Fruit fly (Drosophila melanogaster) whole organism, embryonic: Measurements from ENCODE around the gene L2HGDH.

Experiments
- ATbp ChIP-seq: fragments of 200-800 bp; sonication (Bioruptor generic); optimal IDR thresholded peaks from 2 replicates; lab custom pipeline; 2017; ENCODE audit warnings: missing biosample characterization, mild to moderate bottlenecking, missing genetic modification characterization, missing genetic modification reagents
- Bgb ChIP-seq: fragments of 200-800 bp; sonication (Bioruptor generic); IDR thresholded peaks from 2 replicates; pipeline ENCODE4 v1.3.6; 2022; ENCODE audit warnings: missing biosample characterization, missing genetic modification characterization; ENCODE audit not compliant: partially characterized antibody
- Blimp-1 ChIP-seq: fragments of 200-800 bp; sonication (Bioruptor generic); optimal IDR thresholded peaks from 3 replicates; lab custom pipeline; 2018; ENCODE audit warnings: missing biosample characterization, missing genetic modification characterization, mild to moderate bottlenecking, moderate library complexity, missing genetic modification reagents
- CG10366 ChIP-seq: fragments of 200-800 bp; sonication (Bioruptor generic); IDR thresholded peaks from 2 replicates; pipeline ENCODE4 v1.3.6; 2022; ENCODE audit warnings: missing biosample characterization, missing genetic modification characterization
- CG10431 ChIP-seq: fragments of 200-800 bp; sonication (Bioruptor generic); optimal IDR thresholded peaks from 3 replicates; lab custom pipeline; 2018; ENCODE audit warnings: missing biosample characterization, mild to moderate bottlenecking, missing genetic modification characterization
- CG13894 ChIP-seq: fragments of 200-800 bp; sonication (Bioruptor generic); optimal IDR thresholded peaks from 3 replicates; lab custom pipeline; 2018; ENCODE audit warnings: missing biosample characterization, mild to moderate bottlenecking, missing genetic modification characterization, moderate library complexity
- CG14050 ChIP-seq: fragments of 200-800 bp; sonication (Bioruptor generic); IDR thresholded peaks from 3 replicates; pipeline ENCODE4 v1.3.6; 2022; ENCODE audit warnings: missing biosample characterization, missing genetic modification characterization
- CG16779 ChIP-seq: fragments of 200-800 bp; sonication (Bioruptor generic); IDR thresholded peaks from 2 replicates; pipeline ENCODE4 v1.3.6; 2022; ENCODE audit warnings: missing biosample characterization, missing genetic modification characterization
- CG16863 ChIP-seq: fragments of 200-800 bp; sonication (Bioruptor generic); optimal IDR thresholded peaks from 3 replicates; lab custom pipeline; 2016; ENCODE audit warnings: missing biosample characterization, missing genetic modification characterization
- CG17186 ChIP-seq: fragments of 200-800 bp; sonication (Bioruptor generic); optimal IDR thresholded peaks from 3 replicates; lab custom pipeline; 2017; ENCODE audit warnings: missing biosample characterization, missing genetic modification reagents, missing genetic modification characterization
- CG18476 ChIP-seq: fragments of 200-800 bp; sonication (Bioruptor generic); optimal IDR thresholded peaks from 2 replicates; lab custom pipeline; 2016; ENCODE audit warnings: missing biosample characterization, mild to moderate bottlenecking, missing genetic modification characterization
- CG2875 ChIP-seq: fragments of 200-800 bp; sonication (Bioruptor generic); optimal IDR thresholded peaks from 2 replicates; lab custom pipeline; 2017; ENCODE audit warnings: missing biosample characterization, mild to moderate bottlenecking, missing genetic modification characterization, missing genetic modification reagents
- CG4424 ChIP-seq: fragments of 200-800 bp; sonication (Bioruptor generic); optimal IDR thresholded peaks from 3 replicates; lab custom pipeline; 2016; ENCODE audit warnings: missing biosample characterization, missing genetic modification characterization
- CG6765 ChIP-seq: fragments of 200-800 bp; sonication (Bioruptor generic); optimal IDR thresholded peaks from 3 replicates; lab custom pipeline; 2017; ENCODE audit warnings: missing biosample characterization, mild to moderate bottlenecking, missing genetic modification characterization
- CG8388 ChIP-seq: fragments of 200-800 bp; sonication (Bioruptor generic); optimal IDR thresholded peaks from 2 replicates; lab custom pipeline; 2019; ENCODE audit warnings: missing biosample characterization, mild to moderate bottlenecking, missing genetic modification characterization, moderate library complexity
- CG9727 ChIP-seq: fragments of 200-800 bp; sonication (Bioruptor generic); optimal IDR thresholded peaks from 3 replicates; lab custom pipeline; 2017; ENCODE audit warnings: missing biosample characterization, mild to moderate bottlenecking, missing genetic modification characterization
- CG9932 ChIP-seq: fragments of 200-800 bp; sonication (Bioruptor generic); IDR thresholded peaks from 2 replicates; pipeline ENCODE4 v1.3.6; 2022; ENCODE audit warnings: missing biosample characterization, missing genetic modification characterization
- Camta ChIP-seq: fragments of 200-800 bp; sonication (Bioruptor generic); optimal IDR thresholded peaks from 2 replicates; lab custom pipeline; 2016; ENCODE audit warnings: missing biosample characterization, missing genetic modification characterization
- Dll ChIP-seq: fragments of 200-800 bp; sonication (Bioruptor generic); IDR thresholded peaks from 4 replicates; pipeline ENCODE4 v1.3.6; 2022; ENCODE audit warnings: missing biosample characterization, missing genetic modification characterization; ENCODE audit not compliant: partially characterized antibody
- GATAe ChIP-seq: fragments of 200-800 bp; sonication (Bioruptor generic); conservative IDR thresholded peaks from 2 replicates; pipeline ENCODE4 v1.3.6; 2022; ENCODE audit warnings: missing biosample characterization, missing genetic modification characterization
- HHEX ChIP-seq: fragments of 200-800 bp; sonication (Bioruptor generic); optimal IDR thresholded peaks from 3 replicates; lab custom pipeline; 2017; ENCODE audit warnings: missing biosample characterization, mild to moderate bottlenecking, missing genetic modification characterization, missing genetic modification reagents
- Hsf ChIP-seq: fragments of 200-800 bp; sonication (Bioruptor generic); optimal IDR thresholded peaks from 3 replicates; lab custom pipeline; 2016; ENCODE audit warnings: missing biosample characterization, missing genetic modification characterization
- Kr ChIP-seq: fragments of 200-800 bp; sonication (Bioruptor generic); optimal IDR thresholded peaks from 2 replicates; lab custom pipeline; 2017; ENCODE audit warnings: missing biosample characterization, mild to moderate bottlenecking, missing genetic modification characterization
- MESR4 ChIP-seq: fragments of 200-800 bp; sonication (Bioruptor generic); optimal IDR thresholded peaks from 2 replicates; lab custom pipeline; 2018; ENCODE audit warnings: missing biosample characterization, mild to moderate bottlenecking, missing genetic modification characterization, moderate library complexity
- Sox100B ChIP-seq: fragments of 200-800 bp; sonication (Bioruptor generic); optimal IDR thresholded peaks from 3 replicates; lab custom pipeline; 2018; ENCODE audit warnings: missing biosample characterization, mild to moderate bottlenecking, missing genetic modification characterization
- Spps ChIP-seq: fragments of 200-800 bp; sonication (Bioruptor generic); optimal IDR thresholded peaks from 2 replicates; lab custom pipeline; 2018; ENCODE audit warnings: missing biosample characterization, mild to moderate bottlenecking, missing genetic modification characterization
- Sry-δ ChIP-seq: fragments of 200-800 bp; sonication (Bioruptor generic); optimal IDR thresholded peaks from 2 replicates; lab custom pipeline; 2016; ENCODE audit warnings: missing biosample characterization, missing genetic modification characterization
- Trl ChIP-seq, 3 experiments: fragments of >200 bp in 2 of 3; fragments of 200-800 bp in 1 of 3; sonication (Bioruptor generic) in 1 of 3; optimal IDR thresholded peaks; 2 replicates in 1 of 3; 3 replicates in 2 of 3; lab custom pipeline; 2016 to 2017; ENCODE audit warnings: missing biosample characterization in 1 of 3, missing genetic modification characterization in 1 of 3
- YL-1 ChIP-seq: fragments of 200-800 bp; sonication (Bioruptor generic); optimal IDR thresholded peaks from 3 replicates; lab custom pipeline; 2017; ENCODE audit warnings: missing biosample characterization, mild to moderate bottlenecking, missing genetic modification characterization
- cg ChIP-seq: fragments of 200-800 bp; sonication (Bioruptor generic); optimal IDR thresholded peaks from 3 replicates; lab custom pipeline; 2019; ENCODE audit warnings: missing biosample characterization, mild to moderate bottlenecking, missing genetic modification characterization, moderate library complexity
- chinmo ChIP-seq: fragments of 200-800 bp; sonication (Bioruptor generic); IDR thresholded peaks from 4 replicates; pipeline ENCODE4 v1.3.6; 2022; ENCODE audit warnings: missing biosample characterization, missing genetic modification characterization; ENCODE audit not compliant: partially characterized antibody
- chm ChIP-seq: fragments of 200-800 bp; sonication (Bioruptor generic); IDR thresholded peaks from 2 replicates; pipeline ENCODE4 v1.3.6; 2022; ENCODE audit warnings: missing biosample characterization, missing genetic modification characterization
- corto ChIP-seq: fragments of 200-800 bp; sonication (Bioruptor generic); optimal IDR thresholded peaks from 2 replicates; lab custom pipeline; 2016; ENCODE audit warnings: missing biosample characterization, mild to moderate bottlenecking, missing genetic modification characterization, moderate library complexity
- disco-r ChIP-seq: fragments of 200-800 bp; sonication (Bioruptor generic); optimal IDR thresholded peaks from 2 replicates; lab custom pipeline; 2016; ENCODE audit warnings: missing biosample characterization, missing genetic modification characterization
- dpn ChIP-seq, 2 experiments: fragments of 200-800 bp; sonication (Bioruptor generic); optimal IDR thresholded peaks; 3 replicates each; lab custom pipeline; 2016; ENCODE audit warnings: missing biosample characterization in 2 of 2, missing genetic modification characterization in 2 of 2
- en ChIP-seq: fragments of 200-800 bp; sonication (Bioruptor generic); optimal IDR thresholded peaks from 2 replicates; lab custom pipeline; 2016; ENCODE audit warnings: missing biosample characterization, missing genetic modification characterization
- ftz-f1 ChIP-seq: fragments of 200-800 bp; sonication (Bioruptor generic); optimal IDR thresholded peaks from 2 replicates; lab custom pipeline; 2016; ENCODE audit warnings: missing biosample characterization, missing genetic modification characterization
- ind ChIP-seq: fragments of 200-800 bp; sonication (Bioruptor generic); optimal IDR thresholded peaks from 3 replicates; lab custom pipeline; 2016; ENCODE audit warnings: missing biosample characterization, missing genetic modification characterization
- insv ChIP-seq, 2 experiments: fragments of 200-800 bp; sonication (Bioruptor generic); optimal IDR thresholded peaks; 3 replicates each; lab custom pipeline; 2016 to 2018; ENCODE audit warnings: missing biosample characterization in 2 of 2, missing genetic modification characterization in 2 of 2
- inv ChIP-seq: fragments of 200-800 bp; sonication (Bioruptor generic); IDR thresholded peaks from 2 replicates; pipeline ENCODE4 v1.3.6; 2022; ENCODE audit warnings: missing biosample characterization, missing genetic modification characterization; ENCODE audit not compliant: partially characterized antibody
- mld ChIP-seq: fragments of 200-800 bp; sonication (Bioruptor generic); IDR thresholded peaks from 3 replicates; pipeline ENCODE4 v1.3.6; 2022; ENCODE audit warnings: missing biosample characterization, missing genetic modification characterization; ENCODE audit not compliant: partially characterized antibody
- org-1 ChIP-seq: fragments of 200-800 bp; sonication (Bioruptor generic); optimal IDR thresholded peaks from 2 replicates; lab custom pipeline; 2017; ENCODE audit warnings: missing biosample characterization, missing genetic modification characterization
- pho ChIP-seq: fragments of 200-800 bp; sonication (Bioruptor generic); optimal IDR thresholded peaks from 2 replicates; lab custom pipeline; 2016; ENCODE audit warnings: missing biosample characterization, missing genetic modification characterization
- shn ChIP-seq: fragments of 200-800 bp; sonication (Bioruptor generic); optimal IDR thresholded peaks from 3 replicates; lab custom pipeline; 2016; ENCODE audit warnings: missing biosample characterization, missing genetic modification characterization
- sisA ChIP-seq: fragments of 200-800 bp; sonication (Bioruptor generic); IDR thresholded peaks from 2 replicates; pipeline ENCODE4 v1.3.6; 2022; ENCODE audit warnings: missing biosample characterization, missing genetic modification characterization
- trem ChIP-seq: fragments of 200-800 bp; optimal IDR thresholded peaks from 3 replicates; lab custom pipeline; 2019; ENCODE audit warnings: missing biosample characterization, mild to moderate bottlenecking, missing genetic modification characterization, moderate library complexity
- vvl ChIP-seq: fragments of 200-800 bp; sonication (Bioruptor generic); IDR thresholded peaks from 2 replicates; pipeline ENCODE4 v1.3.6; 2022; ENCODE audit warnings: missing biosample characterization, missing genetic modification characterization
- z ChIP-seq: fragments of 200-800 bp; sonication (Bioruptor generic); IDR thresholded peaks from 3 replicates; pipeline ENCODE4 v1.3.6; 2022; ENCODE audit warnings: missing biosample characterization, missing genetic modification characterization

The L2HGDH gene

dm6 chr2L:18968370-18969105, 5.7 kb downstream of the L2HGDH start, which contains the start of the genes Nak and Tango6 (continued):
- TF ChIP-seq z (GFP tag; lab: Robert Waterston, UW) (no peak), YL-1 (peak; percentile 45), Camta (GFP tag; lab: Kevin White, UChicago) (peak; percentile 40), sisA (GFP tag; lab: Robert Waterston, UW) (no peak), CG18476 (GFP tag; lab: Kevin White, UChicago) (peak; percentile 29), org-1 (GFP tag; lab: Kevin White, UChicago) (no peak), Dll (GFP tag; lab: Robert Waterston, UW) (peak; percentile 99), CG10366 (no peak), chm (GFP tag; lab: Robert Waterston, UW) (no peak), CG6765 (no peak), CG8388 (GFP tag; lab: Kevin White, UChicago) (no peak), disco-r (GFP tag; lab: Kevin White, UChicago) (peak; percentile 23), dpn (GFP tag; optimal IDR thresholded peaks at IDR 0.05; lab: Kevin White, UChicago) (peak; percentile 10 to 34), Hsf (GFP tag; lab: Kevin White, UChicago) (peak; percentile 10), pho (GFP tag; lab: Kevin White, UChicago) (peak; percentile 32), CG16779 (GFP tag; lab: Robert Waterston, UW) (no peak), CG13894 (tag; lab: Kevin White, UChicago) (no peak), Sry-δ (GFP tag; lab: Kevin White, UChicago) (peak; percentile 96), corto (GFP tag; lab: Kevin White, UChicago) (no peak), inv (peak; percentile 93), MESR4 (GFP tag; lab: Kevin White, UChicago) (peak; percentile 88), CG2875 (GFP tag; lab: Kevin White, UChicago) (no peak), HHEX (GFP tag; lab: Kevin White, UChicago) (no peak), en (no peak), cg (GFP tag; lab: Kevin White, UChicago) (peak; percentile 87), Sox100B (GFP tag; lab: Kevin White, UChicago) (peak; percentile 13), shn (GFP tag; lab: Kevin White, UChicago) (peak; percentile 23), mld (GFP tag; lab: Robert Waterston, UW) (peak; percentile 88; the same call in 2 of the 3 replicates), Bgb (GFP tag; lab: Robert Waterston, UW) (peak; percentile 87), Blimp-1 (GFP tag; lab: Kevin White, UChicago) (peak; percentile 54), vvl (GFP tag; lab: Robert Waterston, UW) (0 out of 2 replicates have a peak, but pooled peaks have one; percentile 22), CG4424 (GFP tag; lab: Kevin White, UChicago) (peak; percentile 26), CG9932 (GFP tag; lab: Robert Waterston, UW) (peak; percentile 50), CG10431 (GFP tag; lab: Kevin White, UChicago) (peak; percentile 29), ind (peak; percentile 19), chinmo (GFP tag; lab: Robert Waterston, UW) (peak; percentile 98), CG16863 (GFP tag; lab: Kevin White, UChicago) (peak; percentile 0), insv (GFP tag; optimal IDR thresholded peaks at IDR 0.05; lab: Kevin White, UChicago) (peak in 1 of 2 experiments; percentile 16), CG14050 (GFP tag; lab: Robert Waterston, UW) (no peak), Trl (optimal IDR thresholded peaks at IDR 0.05; lab: Kevin White, UChicago) (no peak), Trl (GFP tag; optimal IDR thresholded peaks at IDR 0.05; lab: Kevin White, UChicago) (peak; percentile 44), trem (peak; percentile 85), GATAe (GFP tag; lab: Robert Waterston, UW) (peak; percentile 50; the same call in 1 of the 2 replicates), CG9727 (GFP tag; lab: Kevin White, UChicago) (peak; percentile 11), ftz-f1 (GFP tag; lab: Kevin White, UChicago) (peak; percentile 59), CG17186 (GFP tag; lab: Kevin White, UChicago) (peak; percentile 97), Spps (no peak), Kr (no peak), ATbp (GFP tag; lab: Kevin White, UChicago) (no peak)
